Worm (Caenorhabditis elegans) whole organism, mixed stage, embryonic: Measurements from ENCODE around the gene fut-4.

Experiments used
- blmp-1 ChIP-seq: fragments of 150-350 bp; optimal IDR thresholded peaks from 2 replicates; lab custom pipeline; 2014; ENCODE audit warnings: missing biosample characterization, missing genetic modification characterization
- elt-1 ChIP-seq: sonication (generic microtip); optimal IDR thresholded peaks from 2 replicates; lab custom pipeline; 2017; ENCODE audit warnings: missing genetic modification characterization, mild to moderate bottlenecking, missing compliant biosample characterization, antibody characterized with exemption, moderate library complexity, borderline replicate concordance; ENCODE audit not compliant: insufficient read depth
- mab-5 ChIP-seq: fragments of 150-350 bp; optimal IDR thresholded peaks from 2 replicates; lab custom pipeline; 2014; ENCODE audit warnings: missing biosample characterization, missing genetic modification characterization
- mls-2 ChIP-seq: sonication (generic microtip); optimal IDR thresholded peaks from 2 replicates; lab custom pipeline; 2016; ENCODE audit warnings: mild to moderate bottlenecking, missing genetic modification characterization, moderate library complexity, missing compliant biosample characterization
- nhr-12 ChIP-seq: fragments of 150-350 bp; optimal IDR thresholded peaks from 2 replicates; lab custom pipeline; 2014; ENCODE audit warnings: missing biosample characterization, missing genetic modification characterization
- pha-4 ChIP-seq: fragments of 150-350 bp; optimal IDR thresholded peaks from 2 replicates; lab custom pipeline; 2018; ENCODE audit warnings: missing biosample characterization, missing genetic modification reagents, missing genetic modification characterization
- sem-2 ChIP-seq: fragments of 200-800 bp; sonication (Bioruptor generic); optimal IDR thresholded peaks from 2 replicates; lab custom pipeline; 2018; ENCODE audit warnings: mild to moderate bottlenecking, missing genetic modification characterization, missing compliant biosample characterization
- sptf-1 ChIP-seq: sonication (generic microtip); optimal IDR thresholded peaks from 2 replicates; lab custom pipeline; 2017; ENCODE audit warnings: mild to moderate bottlenecking, missing genetic modification characterization, moderate library complexity, missing compliant biosample characterization
- unc-39 ChIP-seq: fragments of 150-350 bp; optimal IDR thresholded peaks from 2 replicates; lab custom pipeline; 2014; ENCODE audit warnings: missing biosample characterization, missing genetic modification characterization
- unc-62 ChIP-seq: fragments of 150-350 bp; optimal IDR thresholded peaks from 2 replicates; lab custom pipeline; 2014; ENCODE audit warnings: missing biosample characterization, missing genetic modification reagents, missing genetic modification characterization
- zip-8 ChIP-seq: fragments of 150-350 bp; optimal IDR thresholded peaks from 2 replicates; lab custom pipeline; 2014; ENCODE audit warnings: missing biosample characterization, missing genetic modification characterization
- ztf-11 ChIP-seq: fragments of 150-350 bp; optimal IDR thresholded peaks from 2 replicates; lab custom pipeline; 2014; ENCODE audit warnings: missing biosample characterization, missing genetic modification characterization

ce11 chrII:2856114-2856513, 33.8 kb upstream of the fut-4 start:
- TF ChIP-seq unc-62 (GFP tag; lab: Kevin White, UChicago) (no peak), ztf-11 (no peak), pha-4 (no peak), mab-5 (tag; lab: Kevin White, UChicago) (no peak), blmp-1 (no peak), sptf-1 (tag; lab: Kevin White, UChicago) (no peak), zip-8 (no peak), mls-2 (tag; lab: Kevin White, UChicago) (no peak), sem-2 (GFP tag; lab: Kevin White, UChicago) (no peak), nhr-12 (tag; lab: Kevin White, UChicago) (no peak), unc-39 (tag; lab: Kevin White, UChicago) (no peak), elt-1 (no peak)
